Fruit fly (Drosophila melanogaster): Measurements from ENCODE around the gene CG43783.

Gene CG43783

DNA sequence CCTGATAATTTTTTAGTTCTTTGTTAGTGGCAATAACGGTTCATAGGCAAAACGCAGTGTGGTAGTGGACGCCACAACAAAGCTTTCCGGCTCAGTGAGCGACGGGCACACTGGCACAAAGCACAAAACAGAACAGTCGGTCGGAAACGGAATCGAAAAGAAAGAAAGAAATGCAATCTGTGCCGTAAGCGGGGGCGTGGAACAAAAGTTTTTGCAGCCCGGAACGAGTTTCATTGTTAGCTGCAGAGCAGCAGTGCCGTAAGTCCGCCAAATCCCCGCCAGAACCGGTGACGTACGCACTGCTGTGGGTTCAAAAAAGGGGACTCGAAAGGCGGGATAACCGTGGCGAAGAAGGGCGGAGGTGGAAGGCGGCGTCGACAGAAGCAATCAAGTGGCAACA lies 14.4 kb upstream of the CG43783 start, which contains the start of gene CG5026:
Gene CG5026 (plus strand): TSS at position 92 of the 400 bp plus-strand sequence.
- TF ChIP-seq Myc (optimal IDR thresholded peaks at IDR 0.05) = no peak
- TF ChIP-seq OdsH (GFP tag; optimal IDR thresholded peaks at IDR 0.05) = peak; percentile 3
- TF ChIP-seq h (GFP tag; optimal IDR thresholded peaks at IDR 0.05) = no peak
- no peak for TF ChIP-seq Hr78 (GFP tag; optimal IDR thresholded peaks at IDR 0.05)
- TF ChIP-seq psq (GFP tag; optimal IDR thresholded peaks at IDR 0.05) = peak; percentile 93
- no peak for TF ChIP-seq Vsx2 (GFP tag; optimal IDR thresholded peaks at IDR 0.05; ENCODE audit: partially characterized antibody)
- no peak for TF ChIP-seq Abd-B (GFP tag; optimal IDR thresholded peaks at IDR 0.05)
- TF ChIP-seq Rel (GFP tag; optimal IDR thresholded peaks at IDR 0.05) = no peak
- peak; percentile 76 for TF ChIP-seq Rel (tag; optimal IDR thresholded peaks at IDR 0.05)
- no peak for TF ChIP-seq Jra (GFP tag; optimal IDR thresholded peaks at IDR 0.05)
- no peak for TF ChIP-seq br (GFP tag; optimal IDR thresholded peaks at IDR 0.05)

dm6 chr3L:8966324-8967011 lies 12.4 kb upstream of the CG43783 start, which contains the start of the genes CG5653 and CG5021:
Gene CG5653, minus strand, starts transcription at chr3L:8966374.
Gene CG5021, plus strand, starts transcription at chr3L:8966829.
- TF ChIP-seq rgr (GFP tag; optimal IDR thresholded peaks at IDR 0.05) = no peak
- no peak for TF ChIP-seq Rel (GFP tag; optimal IDR thresholded peaks at IDR 0.05)
- TF ChIP-seq Rel (tag; optimal IDR thresholded peaks at IDR 0.05) = peak; percentile 79
- TF ChIP-seq lola (GFP tag; optimal IDR thresholded peaks at IDR 0.05) = no peak
- TF ChIP-seq ey (GFP tag; optimal IDR thresholded peaks at IDR 0.05) = no peak
- no peak for TF ChIP-seq Abd-B (GFP tag; optimal IDR thresholded peaks at IDR 0.05)
- no peak for TF ChIP-seq CG32264 (GFP tag; optimal IDR thresholded peaks at IDR 0.05)

- TF ChIP-seq lola (GFP tag; optimal IDR thresholded peaks at IDR 0.05) (no peak), Rel (GFP tag; optimal IDR thresholded peaks at IDR 0.05) (no peak), Rel (tag; optimal IDR thresholded peaks at IDR 0.05) (no peak), foxo (GFP tag; optimal IDR thresholded peaks at IDR 0.05) (no peak), usp (GFP tag; optimal IDR thresholded peaks at IDR 0.05) (no peak), CG9705 (GFP tag; optimal IDR thresholded peaks at IDR 0.05) (no peak), br (GFP tag; optimal IDR thresholded peaks at IDR 0.05) (no peak), dl (GFP tag; optimal IDR thresholded peaks at IDR 0.05; ENCODE audit: insufficient read depth in 1 of 2, partially characterized antibody in 2 of 2) (no peak), N (GFP tag; optimal IDR thresholded peaks at IDR 0.05) (no peak)
Observed at dm6 chr3L:8964458-8964857, 10.4 kb upstream of the CG43783 start, which contains the start of gene ValRS-m. Gene ValRS-m, minus strand, starts transcription at chr3L:8964769.

DNA sequence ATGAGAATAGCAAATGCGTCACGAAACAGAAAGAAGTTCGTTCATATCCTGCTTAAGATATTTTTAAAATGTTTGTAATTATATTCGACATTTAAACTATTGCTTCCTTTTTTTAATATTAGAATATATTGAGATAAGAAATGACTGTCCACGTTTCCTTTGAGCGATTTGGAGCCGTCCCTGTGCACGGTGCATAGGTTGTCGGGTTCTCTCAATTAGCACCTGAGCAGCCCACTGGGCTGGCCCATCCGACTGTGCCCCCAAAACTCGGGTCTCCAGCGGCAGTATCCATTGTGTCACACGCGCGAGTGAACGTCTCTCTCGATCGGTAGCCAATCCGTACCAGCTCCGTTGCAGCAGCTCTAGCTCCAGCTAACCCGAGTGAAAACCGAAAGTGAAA lies 4.5 kb upstream of the CG43783 start, which contains the start of gene CG13313:
Gene CG13313 (plus strand): TSS at position 301 of the 400 bp plus-strand sequence.
- TF ChIP-seq CG32264 (GFP tag; optimal IDR thresholded peaks at IDR 0.05) (no peak), Hr83 (GFP tag; optimal IDR thresholded peaks at IDR 0.05; ENCODE audit: poor library complexity, severe bottlenecking) (no peak), Abd-B (GFP tag; optimal IDR thresholded peaks at IDR 0.05) (no peak), Sp1 (GFP tag; optimal IDR thresholded peaks at IDR 0.05) (no peak), Dif (GFP tag; optimal IDR thresholded peaks at IDR 0.05; ENCODE audit: partially characterized antibody) (no peak), foxo (GFP tag; optimal IDR thresholded peaks at IDR 0.05) (no peak), CrebA (GFP tag; optimal IDR thresholded peaks at IDR 0.05; ENCODE audit: borderline replicate concordance) (no peak), Rel (GFP tag; optimal IDR thresholded peaks at IDR 0.05) (no peak), Rel (tag; optimal IDR thresholded peaks at IDR 0.05) (no peak), sage (GFP tag; optimal IDR thresholded peaks at IDR 0.05) (no peak), dl (GFP tag; optimal IDR thresholded peaks at IDR 0.05; ENCODE audit: insufficient read depth in 1 of 2, partially characterized antibody in 2 of 2) (no peak), Vsx2 (GFP tag; optimal IDR thresholded peaks at IDR 0.05; ENCODE audit: partially characterized antibody) (no peak), usp (GFP tag; optimal IDR thresholded peaks at IDR 0.05) (no peak), fru (GFP tag; optimal IDR thresholded peaks at IDR 0.05) (no peak)

dm6 chr3L:8956669-8957068 lies 2.6 kb upstream of the CG43783 start, which contains the start of gene mRpL12:
Gene mRpL12, plus strand, starts transcription at chr3L:8956791.
- TF ChIP-seq Hnf4 (GFP tag; optimal IDR thresholded peaks at IDR 0.05) (no peak), Abd-B (GFP tag; optimal IDR thresholded peaks at IDR 0.05) (no peak), Myc (optimal IDR thresholded peaks at IDR 0.05) (no peak), woc (GFP tag; optimal IDR thresholded peaks at IDR 0.05) (no peak), dl (GFP tag; optimal IDR thresholded peaks at IDR 0.05; ENCODE audit: insufficient read depth in 1 of 2, partially characterized antibody in 2 of 2) (no peak), h (GFP tag; optimal IDR thresholded peaks at IDR 0.05) (no peak), foxo (GFP tag; optimal IDR thresholded peaks at IDR 0.05) (no peak), CG9705 (GFP tag; optimal IDR thresholded peaks at IDR 0.05) (no peak), sv (GFP tag; optimal IDR thresholded peaks at IDR 0.05) (no peak), dmrt93B (GFP tag; optimal IDR thresholded peaks at IDR 0.05) (no peak), Rel (GFP tag; optimal IDR thresholded peaks at IDR 0.05) (no peak), Rel (tag; optimal IDR thresholded peaks at IDR 0.05) (no peak), Mio (GFP tag; optimal IDR thresholded peaks at IDR 0.05) (no peak), lola (GFP tag; optimal IDR thresholded peaks at IDR 0.05) (no peak), GATAd (GFP tag; optimal IDR thresholded peaks at IDR 0.05) (no peak), br (GFP tag; optimal IDR thresholded peaks at IDR 0.05) (no peak), usp (GFP tag; optimal IDR thresholded peaks at IDR 0.05) (no peak), HLH106 (tag; optimal IDR thresholded peaks at IDR 0.05) (no peak), Hr78 (GFP tag; optimal IDR thresholded peaks at IDR 0.05) (no peak), Vsx2 (GFP tag; optimal IDR thresholded peaks at IDR 0.05; ENCODE audit: partially characterized antibody) (no peak), rgr (GFP tag; optimal IDR thresholded peaks at IDR 0.05) (no peak)
